Fruit fly (Drosophila melanogaster): ENCODE data around the gene Rpn3.

Gene Rpn3

DNA sequence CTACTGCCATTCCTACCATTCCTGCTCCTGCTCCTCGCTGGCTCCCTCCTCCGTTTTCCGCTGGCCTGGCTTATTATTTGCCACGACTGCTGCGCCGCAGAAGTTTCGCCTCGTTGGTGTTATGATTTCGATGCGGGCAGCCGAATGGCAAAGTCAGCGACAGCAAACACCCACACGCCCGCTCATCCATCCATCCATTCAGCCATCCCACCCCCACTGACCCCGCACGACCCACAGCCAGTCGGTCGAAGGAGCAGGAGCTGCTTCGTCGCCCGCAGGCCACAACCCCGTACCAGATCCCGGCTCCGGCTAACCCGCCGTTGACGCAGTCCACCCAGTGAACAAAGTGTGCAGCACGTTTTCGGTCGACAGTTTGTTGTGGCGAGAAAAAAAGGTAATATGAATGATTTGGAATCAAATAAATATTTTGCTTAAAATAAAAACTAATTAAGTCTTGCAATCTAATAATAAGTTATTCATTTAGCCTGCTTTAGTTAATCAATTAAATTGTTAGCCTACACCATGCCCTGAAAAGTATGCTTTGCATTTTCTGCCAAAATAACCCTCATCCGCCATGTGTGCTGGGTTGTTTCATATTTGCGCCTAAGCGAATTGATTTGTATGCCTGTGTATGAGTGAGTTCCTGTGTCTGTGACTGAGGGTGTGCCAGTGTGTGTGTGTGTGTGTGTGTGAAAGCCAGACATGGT is 24.9 kb upstream of the Rpn3 start (continued):
- TF ChIP-seq row (GFP tag; IDR thresholded peaks at IDR 0.05) = peak; percentile 76
- peak; percentile 80 for TF ChIP-seq Med (GFP tag)
- peak; percentile 33 for TF ChIP-seq exex (tag; optimal IDR thresholded peaks at IDR 0.05)
- no peak for TF ChIP-seq grn (GFP tag; optimal IDR thresholded peaks at IDR 0.05)
- TF ChIP-seq CG10366 (GFP tag; IDR thresholded peaks at IDR 0.05) = peak; percentile 20; the same call in 1 of the 2 replicates
- TF ChIP-seq CG2199 (GFP tag; IDR thresholded peaks at IDR 0.05) = no peak
- TF ChIP-seq CG14860 (GFP tag; IDR thresholded peaks at IDR 0.05; ENCODE audit: partially characterized antibody) = no peak
- peak; percentile 41 for TF ChIP-seq tap (tag; optimal IDR thresholded peaks at IDR 0.05)
- peak; percentile 92 for TF ChIP-seq CG18599 (GFP tag; optimal IDR thresholded peaks at IDR 0.05)
- no peak for TF ChIP-seq ttk (GFP tag; IDR thresholded peaks at IDR 0.05)
- no peak for TF ChIP-seq ham (GFP tag; IDR thresholded peaks at IDR 0.05)
- TF ChIP-seq dysf (GFP tag; IDR thresholded peaks at IDR 0.05) = peak; percentile 66; the same call in 2 of the 3 replicates
- no peak for TF ChIP-seq jing (GFP tag; optimal IDR thresholded peaks at IDR 0.05)
- peak; percentile 50 for TF ChIP-seq mam (GFP tag; optimal IDR thresholded peaks at IDR 0.05)
- TF ChIP-seq z (GFP tag; IDR thresholded peaks at IDR 0.05) = no peak
- peak; percentile 44 for TF ChIP-seq CG10209 (GFP tag; optimal IDR thresholded peaks at IDR 0.05)
- TF ChIP-seq Scr (GFP tag; IDR thresholded peaks at IDR 0.05; ENCODE audit: partially characterized antibody) = no peak
- peak; percentile 63 for TF ChIP-seq CG6854 (GFP tag; optimal IDR thresholded peaks at IDR 0.05)
- TF ChIP-seq slou (GFP tag; optimal IDR thresholded peaks at IDR 0.05) = no peak
- no peak for TF ChIP-seq NC2α (GFP tag; optimal IDR thresholded peaks at IDR 0.05)
- no peak for TF ChIP-seq Antp (GFP tag; optimal IDR thresholded peaks at IDR 0.05)
- TF ChIP-seq Fer3 (tag; optimal IDR thresholded peaks at IDR 0.05) = peak; percentile 32
- TF ChIP-seq Hsf (GFP tag; optimal IDR thresholded peaks at IDR 0.05) = peak; percentile 40
- TF ChIP-seq seq (GFP tag; IDR thresholded peaks at IDR 0.05) = peak; percentile 51
- peak; percentile 58 for TF ChIP-seq bcd (GFP tag; optimal IDR thresholded peaks at IDR 0.05)
- TF ChIP-seq az2 (GFP tag; optimal IDR thresholded peaks at IDR 0.05) = no peak
- TF ChIP-seq D (optimal IDR thresholded peaks at IDR 0.05) = no peak
- TF ChIP-seq D (GFP tag; optimal IDR thresholded peaks at IDR 0.05) = no peak
- TF ChIP-seq fd102C (GFP tag; optimal IDR thresholded peaks at IDR 0.05) = no peak
- peak; percentile 64 for TF ChIP-seq CG31441 (GFP tag; IDR thresholded peaks at IDR 0.05)
- no peak for TF ChIP-seq dm (GFP tag; optimal IDR thresholded peaks at IDR 0.05)
- no peak for TF ChIP-seq pum (GFP tag; optimal IDR thresholded peaks at IDR 0.05)
- TF ChIP-seq HmgZ (tag; optimal IDR thresholded peaks at IDR 0.05) = peak; percentile 51
- peak; percentile 6 for TF ChIP-seq ems (GFP tag; optimal IDR thresholded peaks at IDR 0.05)
- no peak for TF ChIP-seq sisA (GFP tag; IDR thresholded peaks at IDR 0.05)
- TF ChIP-seq Xbp1 (GFP tag; optimal IDR thresholded peaks at IDR 0.05) = peak; percentile 35
- no peak for TF ChIP-seq lbe (GFP tag; optimal IDR thresholded peaks at IDR 0.05)
- no peak for TF ChIP-seq H2.0 (GFP tag; IDR thresholded peaks at IDR 0.05)
- TF ChIP-seq Hr51 (GFP tag; optimal IDR thresholded peaks at IDR 0.05) = peak; percentile 8 to 60
- TF ChIP-seq schlank (tag; optimal IDR thresholded peaks at IDR 0.05) = peak; percentile 57
- peak; percentile 81 for TF ChIP-seq CG12769 (tag; optimal IDR thresholded peaks at IDR 0.05)
- no peak for TF ChIP-seq CG3838 (GFP tag; optimal IDR thresholded peaks at IDR 0.05)
- TF ChIP-seq Fer2 (tag; optimal IDR thresholded peaks at IDR 0.05) = peak; percentile 33
- TF ChIP-seq H15 (GFP tag; IDR thresholded peaks at IDR 0.05) = no peak
- TF ChIP-seq CG30020 (tag; optimal IDR thresholded peaks at IDR 0.05) = no peak
- no peak for TF ChIP-seq eve (GFP tag; optimal IDR thresholded peaks at IDR 0.05)
- no peak for TF ChIP-seq trh (GFP tag; optimal IDR thresholded peaks at IDR 0.05)
- TF ChIP-seq Pdp1 (GFP tag; optimal IDR thresholded peaks at IDR 0.05) = peak in 1 of 2 experiments; percentile 8
- no peak for TF ChIP-seq pros (GFP tag; optimal IDR thresholded peaks at IDR 0.05)
- peak; percentile 86 for TF ChIP-seq CG2678 (tag; optimal IDR thresholded peaks at IDR 0.05)
